Fruit fly (Drosophila melanogaster) whole organism, embryonic: ENCODE results near the gene na.

Experiments used
- Abd-B ChIP-seq: fragments of 200-800 bp; sonication (Bioruptor generic); optimal IDR thresholded peaks from 2 replicates; lab custom pipeline; 2018; ENCODE audit warnings: missing biosample characterization, mild to moderate bottlenecking, missing genetic modification characterization, moderate library complexity
- Ada2b ChIP-seq: fragments of 200-800 bp; sonication (Bioruptor generic); IDR thresholded peaks from 2 replicates; pipeline ENCODE4 v1.3.6; 2022; ENCODE audit warnings: missing biosample characterization, missing genetic modification characterization
- CG12104 ChIP-seq: fragments of 200-800 bp; sonication (Bioruptor generic); optimal IDR thresholded peaks from 3 replicates; lab custom pipeline; 2016; ENCODE audit warnings: missing biosample characterization, missing genetic modification characterization
- CG13624 ChIP-seq: fragments of 200-800 bp; sonication (Bioruptor generic); optimal IDR thresholded peaks from 2 replicates; lab custom pipeline; 2016; ENCODE audit warnings: missing biosample characterization, missing genetic modification characterization
- CG15601 ChIP-seq: fragments of 200-800 bp; sonication (Bioruptor generic); optimal IDR thresholded peaks from 3 replicates; lab custom pipeline; 2019; ENCODE audit warnings: missing biosample characterization, mild to moderate bottlenecking, missing genetic modification characterization, moderate library complexity
- CG18262 ChIP-seq: fragments of 200-800 bp; optimal IDR thresholded peaks from 3 replicates; lab custom pipeline; 2019; ENCODE audit warnings: missing biosample characterization, mild to moderate bottlenecking, missing genetic modification characterization, moderate library complexity
- CG1832 ChIP-seq: fragments of 200-800 bp; sonication (Bioruptor generic); optimal IDR thresholded peaks from 2 replicates; lab custom pipeline; 2017; ENCODE audit warnings: missing biosample characterization, mild to moderate bottlenecking, missing genetic modification characterization, inconsistent platforms
- CG2120 ChIP-seq: fragments of 200-800 bp; sonication (Bioruptor generic); optimal IDR thresholded peaks from 3 replicates; lab custom pipeline; 2016; ENCODE audit warnings: missing biosample characterization, missing genetic modification characterization
- CG2199 ChIP-seq: fragments of 200-800 bp; sonication (Bioruptor generic); IDR thresholded peaks from 3 replicates; pipeline ENCODE4 v1.3.6; 2022; ENCODE audit warnings: missing biosample characterization, missing genetic modification characterization
- CG5953 ChIP-seq: fragments of 200-800 bp; sonication (Bioruptor generic); IDR thresholded peaks from 2 replicates; pipeline ENCODE4 v1.3.6; 2022; ENCODE audit warnings: missing biosample characterization, missing genetic modification characterization
- CG6272 ChIP-seq: fragments of 200-800 bp; sonication (Bioruptor generic); IDR thresholded peaks from 2 replicates; pipeline ENCODE4 v1.3.6; 2022; ENCODE audit warnings: missing biosample characterization, missing genetic modification characterization
- CG6854 ChIP-seq: fragments of 200-800 bp; sonication (Bioruptor generic); optimal IDR thresholded peaks from 3 replicates; lab custom pipeline; 2017; ENCODE audit warnings: missing biosample characterization, mild to moderate bottlenecking, missing genetic modification characterization
- CG7556 ChIP-seq: fragments of 200-800 bp; sonication (Bioruptor generic); optimal IDR thresholded peaks from 2 replicates; lab custom pipeline; 2017; ENCODE audit warnings: missing biosample characterization, mild to moderate bottlenecking, missing genetic modification characterization
- CG7928 ChIP-seq: fragments of 200-800 bp; sonication (Bioruptor generic); optimal IDR thresholded peaks from 2 replicates; lab custom pipeline; 2017; ENCODE audit warnings: missing biosample characterization, mild to moderate bottlenecking, missing genetic modification characterization
- CG8290 ChIP-seq, 3 experiments: fragments of 200-800 bp; sonication (Bioruptor generic); optimal IDR thresholded peaks; 2 replicates each; lab custom pipeline; 2016 to 2019; ENCODE audit warnings: missing biosample characterization in 3 of 3, missing genetic modification characterization in 3 of 3, mild to moderate bottlenecking in 2 of 3, moderate library complexity in 1 of 3
- CG8944 ChIP-seq: fragments of 200-800 bp; sonication (Bioruptor generic); optimal IDR thresholded peaks from 3 replicates; lab custom pipeline; 2016; ENCODE audit warnings: missing biosample characterization, missing genetic modification characterization
- CG9609 ChIP-seq: fragments of 200-800 bp; sonication (Bioruptor generic); optimal IDR thresholded peaks from 3 replicates; lab custom pipeline; 2016; ENCODE audit warnings: missing biosample characterization, missing genetic modification characterization
- CG9876 ChIP-seq: fragments of 200-800 bp; sonication (Bioruptor generic); optimal IDR thresholded peaks from 2 replicates; lab custom pipeline; 2016; ENCODE audit warnings: missing biosample characterization, missing genetic modification characterization
- Doc3 ChIP-seq: fragments of 200-800 bp; sonication (Bioruptor generic); IDR thresholded peaks from 3 replicates; pipeline ENCODE4 v1.3.6; 2022; ENCODE audit warnings: missing biosample characterization, missing genetic modification characterization; ENCODE audit not compliant: partially characterized antibody
- MESR4 ChIP-seq: fragments of 200-800 bp; sonication (Bioruptor generic); optimal IDR thresholded peaks from 2 replicates; lab custom pipeline; 2018; ENCODE audit warnings: missing biosample characterization, mild to moderate bottlenecking, missing genetic modification characterization, moderate library complexity
- Mes4 ChIP-seq: fragments of 200-800 bp; sonication (Bioruptor generic); optimal IDR thresholded peaks from 2 replicates; lab custom pipeline; 2016; ENCODE audit warnings: missing biosample characterization, missing genetic modification characterization
- Myb ChIP-seq: fragments of 200-800 bp; sonication (Bioruptor generic); optimal IDR thresholded peaks from 2 replicates; lab custom pipeline; 2016; ENCODE audit warnings: missing biosample characterization, missing genetic modification characterization
- NC2β ChIP-seq: fragments of 200-800 bp; sonication (Bioruptor generic); optimal IDR thresholded peaks from 2 replicates; lab custom pipeline; 2016; ENCODE audit warnings: missing biosample characterization, missing genetic modification characterization
- Nf-YB ChIP-seq: fragments of 200-800 bp; sonication (Bioruptor generic); optimal IDR thresholded peaks from 3 replicates; lab custom pipeline; 2019; ENCODE audit warnings: missing biosample characterization, mild to moderate bottlenecking, missing genetic modification characterization, moderate library complexity
- Nf-YC ChIP-seq: fragments of 200-800 bp; optimal IDR thresholded peaks from 3 replicates; lab custom pipeline; 2019; ENCODE audit warnings: missing biosample characterization, mild to moderate bottlenecking, missing genetic modification characterization, moderate library complexity
- Ravus ChIP-seq: fragments of 200-800 bp; sonication (Bioruptor generic); IDR thresholded peaks from 2 replicates; pipeline ENCODE4 v1.3.6; 2022; ENCODE audit warnings: missing biosample characterization, missing genetic modification characterization
- Scr ChIP-seq: fragments of 200-800 bp; sonication (Bioruptor generic); IDR thresholded peaks from 2 replicates; pipeline ENCODE4 v1.3.6; 2022; ENCODE audit warnings: missing biosample characterization, missing genetic modification characterization; ENCODE audit not compliant: partially characterized antibody
- Ssrp ChIP-seq: fragments of 200-800 bp; sonication (Bioruptor generic); optimal IDR thresholded peaks from 2 replicates; lab custom pipeline; 2018; ENCODE audit warnings: missing biosample characterization, mild to moderate bottlenecking, missing genetic modification characterization, moderate library complexity
- Taf1 ChIP-seq: fragments of 200-800 bp; sonication (Bioruptor generic); IDR thresholded peaks from 2 replicates; pipeline ENCODE4 v1.3.6; 2022; ENCODE audit warnings: missing biosample characterization, missing genetic modification characterization
- Vsx1 ChIP-seq: fragments of 200-800 bp; sonication (Bioruptor generic); optimal IDR thresholded peaks from 2 replicates; lab custom pipeline; 2017; ENCODE audit warnings: missing biosample characterization, mild to moderate bottlenecking, missing genetic modification characterization, missing genetic modification reagents
- Xbp1 ChIP-seq: fragments of 200-800 bp; sonication (Bioruptor generic); optimal IDR thresholded peaks from 3 replicates; lab custom pipeline; 2016; ENCODE audit warnings: missing biosample characterization, mild to moderate bottlenecking, missing genetic modification characterization
- eyg ChIP-seq: fragments of 200-800 bp; sonication (Bioruptor generic); optimal IDR thresholded peaks from 3 replicates; lab custom pipeline; 2016; ENCODE audit warnings: missing biosample characterization, missing genetic modification characterization
- fd96Cb ChIP-seq: fragments of 200-800 bp; sonication (Bioruptor generic); optimal IDR thresholded peaks from 2 replicates; lab custom pipeline; 2018; ENCODE audit warnings: missing biosample characterization, mild to moderate bottlenecking, missing genetic modification characterization, moderate library complexity
- gem ChIP-seq: fragments of 200-800 bp; sonication (Bioruptor generic); optimal IDR thresholded peaks from 2 replicates; lab custom pipeline; 2019; ENCODE audit warnings: missing biosample characterization, mild to moderate bottlenecking, missing genetic modification characterization, moderate library complexity
- lilli ChIP-seq: fragments of 200-800 bp; sonication (Bioruptor generic); optimal IDR thresholded peaks from 3 replicates; lab custom pipeline; 2016; ENCODE audit warnings: missing biosample characterization, missing genetic modification characterization
- lov ChIP-seq, 2 experiments: fragments of 200-800 bp in 1 of 2; fragments of >200 bp in 1 of 2; sonication (Bioruptor generic) in 1 of 2; IDR thresholded peaks in 1 of 2; optimal IDR thresholded peaks in 1 of 2; 2 replicates in 1 of 2; 3 replicates in 1 of 2; pipeline versions ENCODE4 v1.3.6 to Lab custom; 2017 to 2022; ENCODE audit warnings: missing biosample characterization in 1 of 2, missing genetic modification characterization in 1 of 2
- nerfin-1 ChIP-seq: fragments of 200-800 bp; sonication (Bioruptor generic); optimal IDR thresholded peaks from 3 replicates; lab custom pipeline; 2019; ENCODE audit warnings: missing biosample characterization, mild to moderate bottlenecking, missing genetic modification characterization, moderate library complexity
- nerfin-2 ChIP-seq: fragments of 200-800 bp; sonication (Bioruptor generic); IDR thresholded peaks from 2 replicates; pipeline ENCODE4 v1.3.6; 2022; ENCODE audit warnings: missing biosample characterization, missing genetic modification characterization; ENCODE audit not compliant: partially characterized antibody
- nmo ChIP-seq: fragments of 200-800 bp; sonication (Bioruptor generic); optimal IDR thresholded peaks from 2 replicates; lab custom pipeline; 2018; ENCODE audit warnings: missing biosample characterization, mild to moderate bottlenecking, missing genetic modification characterization, moderate library complexity
- pfk ChIP-seq: fragments of 200-800 bp; sonication (Bioruptor generic); optimal IDR thresholded peaks from 2 replicates; lab custom pipeline; 2018; ENCODE audit warnings: missing biosample characterization, mild to moderate bottlenecking, missing genetic modification characterization, moderate library complexity
- phol ChIP-seq: fragments of 200-800 bp; sonication (Bioruptor generic); optimal IDR thresholded peaks from 3 replicates; lab custom pipeline; 2018; ENCODE audit warnings: missing biosample characterization, mild to moderate bottlenecking, missing genetic modification characterization, moderate library complexity
- pnt ChIP-seq: fragments of 200-800 bp; sonication (Bioruptor generic); optimal IDR thresholded peaks from 3 replicates; lab custom pipeline; 2016; ENCODE audit warnings: missing biosample characterization, missing genetic modification characterization
- pzg ChIP-seq: fragments of 200-800 bp; sonication (Bioruptor generic); optimal IDR thresholded peaks from 3 replicates; lab custom pipeline; 2018; ENCODE audit warnings: missing biosample characterization, mild to moderate bottlenecking, missing genetic modification characterization, moderate library complexity
- ro ChIP-seq: fragments of 200-800 bp; sonication (Bioruptor generic); IDR thresholded peaks from 2 replicates; pipeline ENCODE4 v1.3.6; 2022; ENCODE audit warnings: missing biosample characterization, missing genetic modification characterization
- schlank ChIP-seq: fragments of 200-800 bp; sonication (Bioruptor generic); optimal IDR thresholded peaks from 2 replicates; lab custom pipeline; 2018; ENCODE audit warnings: missing biosample characterization, mild to moderate bottlenecking, missing genetic modification characterization
- seq ChIP-seq: fragments of 200-800 bp; sonication (Bioruptor generic); IDR thresholded peaks from 2 replicates; pipeline ENCODE4 v1.3.6; 2022; ENCODE audit warnings: missing biosample characterization, missing genetic modification characterization
- tll ChIP-seq, 2 experiments: fragments of 200-800 bp in 1 of 2; fragments of >200 bp in 1 of 2; sonication (Bioruptor generic) in 1 of 2; optimal IDR thresholded peaks; 2 replicates each; lab custom pipeline; 2017 to 2019; ENCODE audit warnings: missing biosample characterization in 2 of 2, missing genetic modification characterization in 2 of 2, mild to moderate bottlenecking in 1 of 2, moderate library complexity in 1 of 2
- vfl ChIP-seq: fragments of 200-800 bp; sonication (Bioruptor generic); optimal IDR thresholded peaks from 2 replicates; lab custom pipeline; 2016; ENCODE audit warnings: missing biosample characterization, missing genetic modification characterization

Gene na

dm6 chrX:14242941-14243736 lies 23.0 kb upstream of the na start, which contains the start of gene CG32599 (continued):
- TF ChIP-seq CG13624 (GFP tag; lab: Kevin White, UChicago) = no peak
- no peak; the same call in 1 of the 2 replicates for TF ChIP-seq Ravus (GFP tag; lab: Robert Waterston, UW)
- no peak for TF ChIP-seq MESR4
- TF ChIP-seq Taf1 (GFP tag; lab: Robert Waterston, UW) = no peak
- no peak for TF ChIP-seq vfl
- TF ChIP-seq Mes4 (GFP tag; lab: Kevin White, UChicago) = no peak
- TF ChIP-seq eyg (GFP tag; lab: Kevin White, UChicago) = no peak
- 0 out of 3 replicates have a peak, but pooled peaks have one; percentile 40 for TF ChIP-seq Doc3
- peak; percentile 52 for TF ChIP-seq CG18262 (tag; lab: Kevin White, UChicago)
- peak; percentile 40 for TF ChIP-seq Ssrp
- peak; percentile 73 for TF ChIP-seq gem (tag; lab: Kevin White, UChicago)
- TF ChIP-seq CG9609 = no peak
- TF ChIP-seq seq (GFP tag; lab: Robert Waterston, UW) = no peak
- TF ChIP-seq nmo = peak; percentile 48
- peak; percentile 11 for TF ChIP-seq Nf-YC (tag; lab: Kevin White, UChicago)
- TF ChIP-seq CG6272 (GFP tag; lab: Robert Waterston, UW) = peak; percentile 26; the same call in 1 of the 2 replicates
- TF ChIP-seq pzg (GFP tag; lab: Kevin White, UChicago) = peak; percentile 23
- no peak for TF ChIP-seq CG5953 (GFP tag; lab: Robert Waterston, UW)
- no peak for TF ChIP-seq CG15601
- TF ChIP-seq fd96Cb (tag; lab: Kevin White, UChicago) = peak; percentile 29
- peak; percentile 14 for TF ChIP-seq Xbp1 (GFP tag; lab: Kevin White, UChicago)
- TF ChIP-seq Nf-YB = no peak
- no peak for TF ChIP-seq pnt (GFP tag; lab: Kevin White, UChicago)
- TF ChIP-seq CG9876 (GFP tag; lab: Kevin White, UChicago) = no peak
- TF ChIP-seq nerfin-1 = no peak
- no peak for TF ChIP-seq CG6854
- peak; percentile 68 for TF ChIP-seq Scr (GFP tag; lab: Robert Waterston, UW)
- no peak for TF ChIP-seq Vsx1 (GFP tag; lab: Kevin White, UChicago)
- TF ChIP-seq tll (GFP tag; optimal IDR thresholded peaks at IDR 0.05; lab: Kevin White, UChicago) = no peak
- no peak for TF ChIP-seq CG8290 (GFP tag; optimal IDR thresholded peaks at IDR 0.05; lab: Kevin White, UChicago)
- TF ChIP-seq CG8290 (tag; optimal IDR thresholded peaks at IDR 0.05; lab: Kevin White, UChicago) = no peak
- TF ChIP-seq CG12104 (GFP tag; lab: Kevin White, UChicago) = peak; percentile 3
- TF ChIP-seq CG2199 (GFP tag; lab: Robert Waterston, UW) = no peak
- no peak for TF ChIP-seq ro (GFP tag; lab: Robert Waterston, UW)
- TF ChIP-seq schlank (tag; lab: Kevin White, UChicago) = no peak
- TF ChIP-seq nerfin-2 (GFP tag; lab: Robert Waterston, UW) = peak; percentile 61
- TF ChIP-seq Ada2b (GFP tag; lab: Robert Waterston, UW) = peak; percentile 53
- TF ChIP-seq CG7556 (GFP tag; lab: Kevin White, UChicago) = no peak
- no peak for TF ChIP-seq CG2120
- TF ChIP-seq lilli (GFP tag; lab: Kevin White, UChicago) = no peak
- TF ChIP-seq phol = peak; percentile 57
- peak; percentile 30 for TF ChIP-seq Abd-B
- no peak for TF ChIP-seq CG8944 (GFP tag; lab: Kevin White, UChicago)
- TF ChIP-seq CG1832 (GFP tag; lab: Kevin White, UChicago) = no peak
- no peak for TF ChIP-seq pfk (GFP tag; lab: Kevin White, UChicago)
- no peak for TF ChIP-seq lov (optimal IDR thresholded peaks at IDR 0.05; lab: Kevin White, UChicago)
- TF ChIP-seq lov (GFP tag; IDR thresholded peaks at IDR 0.05; lab: Robert Waterston, UW) = no peak
- no peak for TF ChIP-seq CG7928 (GFP tag; lab: Kevin White, UChicago)
- peak; percentile 51 for TF ChIP-seq Myb (GFP tag; lab: Kevin White, UChicago)
- no peak for TF ChIP-seq NC2β (GFP tag; lab: Kevin White, UChicago)
